Worm (Caenorhabditis elegans): ENCODE data around the gene C56A3.6.

ce11 chrV:13566967-13567366, 10.8 kb upstream of the C56A3.6 start:
- TF ChIP-seq C38D4.7 (GFP tag; optimal IDR thresholded peaks at IDR 0.05) = no peak
- TF ChIP-seq F13H6.1 (tag; optimal IDR thresholded peaks at IDR 0.05) = no peak

Measured in whole organism, late embryonic.